Fruit fly (Drosophila melanogaster): ENCODE measurements around the gene PVRAP.

Gene PVRAP

DNA sequence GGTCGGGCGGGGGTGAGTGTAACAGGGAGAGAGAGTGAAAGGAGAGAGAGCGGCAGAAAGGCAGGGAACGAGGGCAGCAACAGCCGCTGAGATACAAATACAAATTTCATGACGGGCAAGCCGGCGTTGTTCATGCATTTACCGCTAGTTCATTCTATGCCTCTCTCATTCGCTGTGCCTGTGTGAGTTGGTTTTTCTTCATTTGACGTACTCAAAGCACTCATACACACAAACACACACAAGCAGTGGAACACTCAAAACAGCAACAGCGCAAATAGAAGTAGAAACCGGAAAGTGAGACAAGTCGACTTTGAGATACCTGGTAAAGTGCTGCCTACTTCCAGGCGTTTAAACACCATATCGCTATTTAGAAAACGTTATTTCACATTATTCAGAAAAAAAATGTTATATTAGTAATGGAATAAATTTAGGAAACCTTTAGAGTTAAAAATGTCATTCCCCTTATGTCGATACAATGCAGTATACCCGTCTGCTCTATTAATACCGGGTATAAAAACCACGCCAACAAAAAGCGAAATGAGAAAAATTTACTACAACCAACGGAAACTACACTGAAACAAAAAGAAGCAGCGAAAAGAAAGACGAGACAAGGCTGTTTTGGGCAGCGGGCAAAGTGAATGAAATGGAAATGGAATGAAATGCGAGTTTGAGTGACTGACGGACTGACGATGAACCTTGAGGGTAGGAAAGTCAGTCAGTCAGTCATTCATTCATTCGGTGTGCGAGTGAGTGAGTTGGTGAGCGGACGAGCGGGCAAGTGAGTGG is 20.7 kb upstream of the PVRAP start (continued):
- peak; percentile 93 for TF ChIP-seq tup (GFP tag; optimal IDR thresholded peaks at IDR 0.05)
- TF ChIP-seq nau (GFP tag; optimal IDR thresholded peaks at IDR 0.05), result peak; percentile 92
- no peak for TF ChIP-seq CG42726 (GFP tag; IDR thresholded peaks at IDR 0.05; ENCODE audit: partially characterized antibody)
- peak; percentile 83 for TF ChIP-seq BtbVII (GFP tag; optimal IDR thresholded peaks at IDR 0.05)
- peak; percentile 79 for TF ChIP-seq CG7372 (GFP tag; IDR thresholded peaks at IDR 0.05)
- TF ChIP-seq sc (optimal IDR thresholded peaks at IDR 0.05), result peak in 1 of 2 experiments; percentile 33
- TF ChIP-seq sc (GFP tag; optimal IDR thresholded peaks at IDR 0.05), result peak; percentile 97
- TF ChIP-seq sob (GFP tag; IDR thresholded peaks at IDR 0.05), result peak; percentile 95
- TF ChIP-seq CG10979 (tag; optimal IDR thresholded peaks at IDR 0.05), result peak; percentile 98
- peak; percentile 58 for TF ChIP-seq Sry-δ (GFP tag; optimal IDR thresholded peaks at IDR 0.05)
- peak; percentile 95 for TF ChIP-seq Optix (GFP tag; IDR thresholded peaks at IDR 0.05)
- peak; percentile 96 for TF ChIP-seq CG7556 (GFP tag; optimal IDR thresholded peaks at IDR 0.05)
- TF ChIP-seq CG11247 (GFP tag; IDR thresholded peaks at IDR 0.05), result peak; percentile 86
- peak; percentile 99 for TF ChIP-seq CG18262 (tag; optimal IDR thresholded peaks at IDR 0.05)
- peak; percentile 77 for TF ChIP-seq sd (tag; optimal IDR thresholded peaks at IDR 0.05)
- peak; percentile 77 for TF ChIP-seq CG15514 (GFP tag; optimal IDR thresholded peaks at IDR 0.05)
- TF ChIP-seq CG34224 (GFP tag; IDR thresholded peaks at IDR 0.05; ENCODE audit: partially characterized antibody), result peak; percentile 46; the same call in 1 of the 3 replicates
- peak; percentile 76 for TF ChIP-seq CG10431 (GFP tag; optimal IDR thresholded peaks at IDR 0.05)
- peak; percentile 76 for TF ChIP-seq CG6683 (GFP tag; optimal IDR thresholded peaks at IDR 0.05)
- no peak for TF ChIP-seq pzg (GFP tag; optimal IDR thresholded peaks at IDR 0.05)
- TF ChIP-seq eve (GFP tag; optimal IDR thresholded peaks at IDR 0.05), result peak in 1 of 2 experiments; percentile 98
- TF ChIP-seq jing (GFP tag; optimal IDR thresholded peaks at IDR 0.05), result peak; percentile 87
- peak; percentile 79 for TF ChIP-seq Atf-2 (GFP tag; optimal IDR thresholded peaks at IDR 0.05)
- peak; percentile 86 for TF ChIP-seq CG9609 (GFP tag; optimal IDR thresholded peaks at IDR 0.05)
- TF ChIP-seq ase (GFP tag; IDR thresholded peaks at IDR 0.05), result peak; percentile 96
- TF ChIP-seq CG12155 (GFP tag; optimal IDR thresholded peaks at IDR 0.05), result peak; percentile 82
- peak; percentile 85 for TF ChIP-seq CG4617 (GFP tag; optimal IDR thresholded peaks at IDR 0.05; ENCODE audit: borderline replicate concordance)
- peak; percentile 86 for TF ChIP-seq fd102C (GFP tag; optimal IDR thresholded peaks at IDR 0.05)
- TF ChIP-seq repo (GFP tag; optimal IDR thresholded peaks at IDR 0.05), result peak; percentile 84
- TF ChIP-seq zf30C (GFP tag; optimal IDR thresholded peaks at IDR 0.05), result peak; percentile 98
- TF ChIP-seq ham (GFP tag; IDR thresholded peaks at IDR 0.05), result peak; percentile 41; the same call in 1 of the 2 replicates
- TF ChIP-seq CG13296 (GFP tag; optimal IDR thresholded peaks at IDR 0.05), result peak; percentile 56
- TF ChIP-seq CG15696 (tag; optimal IDR thresholded peaks at IDR 0.05), result peak; percentile 85
- peak; percentile 93 for TF ChIP-seq CG2202 (tag; optimal IDR thresholded peaks at IDR 0.05)
- TF ChIP-seq CG11093 (GFP tag; IDR thresholded peaks at IDR 0.05), result peak; percentile 97
- peak; percentile 95 for TF ChIP-seq gcm (GFP tag; optimal IDR thresholded peaks at IDR 0.05)
- no peak for TF ChIP-seq Opbp (GFP tag; IDR thresholded peaks at IDR 0.05; ENCODE audit: partially characterized antibody)
- peak; percentile 95 for TF ChIP-seq Abd-B (GFP tag; optimal IDR thresholded peaks at IDR 0.05)
- TF ChIP-seq CG6813 (GFP tag; optimal IDR thresholded peaks at IDR 0.05), result peak; percentile 83
- peak; percentile 96 for TF ChIP-seq dysf (GFP tag; IDR thresholded peaks at IDR 0.05)
- peak; percentile 38; the same call in 1 of the 2 replicates for TF ChIP-seq Scr (GFP tag; IDR thresholded peaks at IDR 0.05; ENCODE audit: partially characterized antibody)
- peak; percentile 19 for TF ChIP-seq sug (tag; optimal IDR thresholded peaks at IDR 0.05)
- TF ChIP-seq odd (GFP tag; optimal IDR thresholded peaks at IDR 0.05), result peak; percentile 77
- 0 out of 3 replicates have a peak, but pooled peaks have one; percentile 32 for TF ChIP-seq zen2 (GFP tag; IDR thresholded peaks at IDR 0.05; ENCODE audit: partially characterized antibody)
- TF ChIP-seq ara (GFP tag; IDR thresholded peaks at IDR 0.05), result peak; percentile 98
- TF ChIP-seq wor (GFP tag; IDR thresholded peaks at IDR 0.05), result peak; percentile 96
- TF ChIP-seq CG8281 (tag; optimal IDR thresholded peaks at IDR 0.05), result peak; percentile 100
- peak; percentile 88 for TF ChIP-seq CG9437 (GFP tag; optimal IDR thresholded peaks at IDR 0.05)

All from whole organism, embryonic.